Worm (Caenorhabditis elegans) whole organism, L2 larva: ENCODE data around the gene memb-1.

ENCODE experiments used
- egl-27 ChIP-seq: sonication (generic microtip); optimal IDR thresholded peaks from 3 replicates; lab custom pipeline; 2017; ENCODE audit warnings: missing biosample characterization, missing genetic modification reagents, missing genetic modification characterization
- elt-3 ChIP-seq: sonication (generic microtip); optimal IDR thresholded peaks from 2 replicates; lab custom pipeline; 2017; ENCODE audit warnings: missing biosample characterization, missing genetic modification characterization
- lin-11 ChIP-seq: fragments of 150-350 bp; sonication (generic microtip); optimal IDR thresholded peaks from 2 replicates; lab custom pipeline; 2014; ENCODE audit warnings: missing biosample characterization, missing genetic modification characterization, inconsistent platforms, mixed read lengths
- lsy-2 ChIP-seq, 2 experiments: fragments of 150-350 bp in 1 of 2; sonication (generic microtip) in 1 of 2; optimal IDR thresholded peaks; 2 replicates each; lab custom pipeline; 2014 to 2017; ENCODE audit warnings: missing biosample characterization in 2 of 2, missing genetic modification characterization in 2 of 2
- sma-3 ChIP-seq: sonication (generic microtip); optimal IDR thresholded peaks from 2 replicates; lab custom pipeline; 2016; ENCODE audit warnings: missing genetic modification reagents, missing genetic modification characterization, missing compliant biosample characterization
- unc-39 ChIP-seq: fragments of 150-350 bp; optimal IDR thresholded peaks from 2 replicates; lab custom pipeline; 2014; ENCODE audit warnings: missing biosample characterization, missing genetic modification characterization
- unc-62 ChIP-seq: fragments of 150-350 bp; optimal IDR thresholded peaks from 2 replicates; lab custom pipeline; 2014; ENCODE audit warnings: missing biosample characterization, missing genetic modification reagents, missing genetic modification characterization
- ztf-11 ChIP-seq: sonication (generic microtip); optimal IDR thresholded peaks from 2 replicates; lab custom pipeline; 2017; ENCODE audit warnings: missing biosample characterization, missing genetic modification characterization

DNA sequence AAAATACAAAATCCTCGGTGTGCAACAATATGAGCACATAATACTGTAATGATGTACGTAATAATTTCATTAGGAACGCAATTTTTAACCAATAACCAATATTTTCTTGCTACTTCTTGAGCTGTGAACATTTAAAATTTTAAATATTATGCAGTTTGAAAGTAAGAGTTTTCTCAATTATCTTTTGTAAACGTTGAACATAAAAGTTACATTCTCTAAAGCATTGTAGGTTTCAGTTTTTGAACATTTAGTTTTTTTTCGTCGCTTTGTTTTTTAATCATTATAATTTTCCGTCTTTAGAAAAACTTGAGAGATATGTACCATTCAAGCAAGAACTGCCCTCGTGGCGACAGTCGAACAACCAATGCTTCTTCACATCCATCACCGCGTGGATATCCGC, 50.0 kb downstream of the memb-1 start, which contains the start of gene C23F12.3:
- TF ChIP-seq unc-62 (GFP tag; lab: Kevin White, UChicago) (no peak), egl-27 (tag; lab: Kevin White, UChicago) (no peak), elt-3 (tag; lab: Kevin White, UChicago) (no peak), lsy-2 (tag; optimal IDR thresholded peaks at IDR 0.05; lab: Kevin White, UChicago) (no peak), lin-11 (tag; lab: Kevin White, UChicago) (no peak), sma-3 (GFP tag; lab: Kevin White, UChicago) (no peak), ztf-11 (tag; lab: Kevin White, UChicago) (no peak), unc-39 (no peak)
